Fruit fly (Drosophila melanogaster): Measurements from ENCODE around the gene Josd.

Josd gene

dm6 chrX:6308852-6309251 lies 47.9 kb downstream of the Josd start, which contains the start of gene CG15894 (continued):
- no peak for TF ChIP-seq CG14860 (GFP tag; IDR thresholded peaks at IDR 0.05; ENCODE audit: partially characterized antibody)
- TF ChIP-seq CG10267 (tag; optimal IDR thresholded peaks at IDR 0.05), result no peak
- TF ChIP-seq Hr51 (GFP tag; optimal IDR thresholded peaks at IDR 0.05), result no peak
- no peak for TF ChIP-seq CG6765 (GFP tag; optimal IDR thresholded peaks at IDR 0.05)
- no peak for TF ChIP-seq B-H1 (GFP tag; IDR thresholded peaks at IDR 0.05)
- TF ChIP-seq Optix (GFP tag; IDR thresholded peaks at IDR 0.05), result no peak
- no peak for TF ChIP-seq D19B (GFP tag; optimal IDR thresholded peaks at IDR 0.05)
- TF ChIP-seq CG5245 (GFP tag; optimal IDR thresholded peaks at IDR 0.05), result no peak
- no peak for TF ChIP-seq ap (GFP tag; IDR thresholded peaks at IDR 0.05)
- no peak for TF ChIP-seq cas (GFP tag; IDR thresholded peaks at IDR 0.05)
- no peak for TF ChIP-seq CG18262 (tag; optimal IDR thresholded peaks at IDR 0.05)
- peak; percentile 6 for TF ChIP-seq Meics (GFP tag; optimal IDR thresholded peaks at IDR 0.05)
- no peak for TF ChIP-seq CG1024 (GFP tag; IDR thresholded peaks at IDR 0.05)
- no peak for TF ChIP-seq CG12155 (GFP tag; optimal IDR thresholded peaks at IDR 0.05)
- TF ChIP-seq lab (GFP tag; optimal IDR thresholded peaks at IDR 0.05), result peak; percentile 29
- TF ChIP-seq CG11695 (GFP tag; IDR thresholded peaks at IDR 0.05), result no peak
- no peak for TF ChIP-seq ara (GFP tag; IDR thresholded peaks at IDR 0.05)
- no peak for TF ChIP-seq hth (optimal IDR thresholded peaks at IDR 0.05)
- no peak for TF ChIP-seq pita (GFP tag; optimal IDR thresholded peaks at IDR 0.05)
- TF ChIP-seq CG3847 (GFP tag; IDR thresholded peaks at IDR 0.05), result no peak
- TF ChIP-seq ci (GFP tag; IDR thresholded peaks at IDR 0.05), result no peak
- TF ChIP-seq ab (GFP tag; optimal IDR thresholded peaks at IDR 0.05), result no peak
- peak; percentile 14 for TF ChIP-seq CG15269 (tag; optimal IDR thresholded peaks at IDR 0.05)
- TF ChIP-seq Ssrp (tag; optimal IDR thresholded peaks at IDR 0.05), result no peak
- no peak for TF ChIP-seq usp (GFP tag; optimal IDR thresholded peaks at IDR 0.05)
- no peak for TF ChIP-seq CG6272 (GFP tag; IDR thresholded peaks at IDR 0.05)
- TF ChIP-seq CG9797 (GFP tag; optimal IDR thresholded peaks at IDR 0.05), result no peak
- no peak for TF ChIP-seq Scr (GFP tag; IDR thresholded peaks at IDR 0.05; ENCODE audit: partially characterized antibody)
- TF ChIP-seq wdn (GFP tag; IDR thresholded peaks at IDR 0.05), result no peak
- no peak for TF ChIP-seq btn (GFP tag; optimal IDR thresholded peaks at IDR 0.05)
- no peak for TF ChIP-seq Hmx (GFP tag; optimal IDR thresholded peaks at IDR 0.05)
- no peak for TF ChIP-seq CG31441 (GFP tag; IDR thresholded peaks at IDR 0.05)
- TF ChIP-seq CG9817 (tag; optimal IDR thresholded peaks at IDR 0.05), result no peak
- no peak for TF ChIP-seq zfh1 (GFP tag; IDR thresholded peaks at IDR 0.05)
- no peak for TF ChIP-seq pb (GFP tag; optimal IDR thresholded peaks at IDR 0.05)
- TF ChIP-seq maf-S (GFP tag; optimal IDR thresholded peaks at IDR 0.05), result no peak
- TF ChIP-seq CG1792 (GFP tag; optimal IDR thresholded peaks at IDR 0.05), result no peak
- peak; percentile 67 for TF ChIP-seq grau (tag; optimal IDR thresholded peaks at IDR 0.05)
- peak; percentile 64 for TF ChIP-seq row (GFP tag; IDR thresholded peaks at IDR 0.05)
- TF ChIP-seq bcd (GFP tag; optimal IDR thresholded peaks at IDR 0.05), result no peak
- TF ChIP-seq lmd (GFP tag; IDR thresholded peaks at IDR 0.05), result peak; percentile 21; the same call in 1 of the 2 replicates
- TF ChIP-seq Rfx (GFP tag; IDR thresholded peaks at IDR 0.05), result peak; percentile 30; the same call in 1 of the 2 replicates
- TF ChIP-seq CG34224 (GFP tag; IDR thresholded peaks at IDR 0.05; ENCODE audit: partially characterized antibody), result no peak
- TF ChIP-seq z (GFP tag; IDR thresholded peaks at IDR 0.05), result no peak
- TF ChIP-seq CG4424 (GFP tag; optimal IDR thresholded peaks at IDR 0.05), result no peak
- TF ChIP-seq Dp (GFP tag; optimal IDR thresholded peaks at IDR 0.05), result no peak
- TF ChIP-seq Lpt (GFP tag; optimal IDR thresholded peaks at IDR 0.05), result no peak
- TF ChIP-seq pan (optimal IDR thresholded peaks at IDR 0.05), result no peak
- TF ChIP-seq pan (GFP tag; optimal IDR thresholded peaks at IDR 0.05 in 1 of 2, IDR thresholded peaks at IDR 0.05 in 1 of 2), result no peak
- no peak for TF ChIP-seq CG1233 (GFP tag; optimal IDR thresholded peaks at IDR 0.05)
- no peak for TF ChIP-seq al (GFP tag; IDR thresholded peaks at IDR 0.05)
- TF ChIP-seq sens (GFP tag), result peak; percentile 68
- TF ChIP-seq CG4360 (GFP tag; IDR thresholded peaks at IDR 0.05), result no peak
